Worm (Caenorhabditis elegans): Measurements from ENCODE around the gene dohh-1.

dohh-1 gene

ce11 chrII:10627086-10627485 is 47.3 kb downstream of the dohh-1 start:
- no peak for TF ChIP-seq ztf-29 (GFP tag; IDR thresholded peaks at IDR 0.05)

- TF ChIP-seq flt-1 (GFP tag; IDR thresholded peaks at IDR 0.05) = no peak
- no peak for TF ChIP-seq T22C8.4 (GFP tag; IDR thresholded peaks at IDR 0.05)
- TF ChIP-seq ztf-29 (GFP tag; IDR thresholded peaks at IDR 0.05) = no peak
- no peak for TF ChIP-seq tab-1 (GFP tag; IDR thresholded peaks at IDR 0.05)
- TF ChIP-seq med-1 (GFP tag; optimal IDR thresholded peaks at IDR 0.05; ENCODE audit: insufficient read depth) = no peak
- no peak for TF ChIP-seq klf-2 (GFP tag; conservative IDR thresholded peaks at IDR 0.05)
- no peak for TF ChIP-seq cog-1 (tag; optimal IDR thresholded peaks at IDR 0.05)
- TF ChIP-seq ref-1 (GFP tag; conservative IDR thresholded peaks at IDR 0.05) = no peak
- TF ChIP-seq ztf-23 (GFP tag; IDR thresholded peaks at IDR 0.05) = no peak
Observed at ce11 chrII:10627963-10628362, 48.2 kb downstream of the dohh-1 start, which contains the start of gene M28.8. Gene M28.8, plus strand, starts transcription at chrII:10628263.
